Worm (Caenorhabditis elegans): ENCODE measurements around the gene ins-8.

DNA sequence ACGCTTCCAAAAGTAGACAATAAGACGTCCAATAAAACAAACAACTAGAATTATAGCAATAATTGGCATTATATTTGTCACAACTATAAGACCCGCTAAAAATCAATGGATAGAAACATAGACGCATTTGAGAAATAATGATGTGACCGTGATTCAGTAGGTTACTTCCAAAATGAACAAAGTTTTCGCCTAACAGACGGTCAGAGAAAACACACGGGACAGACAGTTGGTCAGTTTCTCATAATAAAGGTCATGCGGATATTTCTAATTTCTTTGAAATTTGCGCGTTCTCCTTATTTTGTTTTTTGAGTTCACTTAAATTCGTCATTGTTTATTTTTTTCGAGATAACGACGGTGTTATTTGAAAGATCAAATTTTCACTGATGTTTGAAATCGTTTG lies 49.2 kb downstream of the ins-8 start:
- TF ChIP-seq ama-1 (optimal IDR thresholded peaks at IDR 0.05) = no peak
- no peak for TF ChIP-seq pqm-1 (tag; optimal IDR thresholded peaks at IDR 0.05)
- TF ChIP-seq php-3 (GFP tag; IDR thresholded peaks at IDR 0.05) = no peak
- TF ChIP-seq pha-4 (GFP tag; IDR thresholded peaks at IDR 0.05) = no peak
- no peak for TF ChIP-seq pha-4 (tag; optimal IDR thresholded peaks at IDR 0.05)
- no peak for TF ChIP-seq nhr-10 (tag; optimal IDR thresholded peaks at IDR 0.05)
- no peak for TF ChIP-seq Y5F2A.4 (GFP tag; optimal IDR thresholded peaks at IDR 0.05)
- no peak for TF ChIP-seq vab-7 (GFP tag; IDR thresholded peaks at IDR 0.05)
- no peak for TF ChIP-seq ZK546.5 (tag; optimal IDR thresholded peaks at IDR 0.05)
- TF ChIP-seq mdl-1 (tag; optimal IDR thresholded peaks at IDR 0.05) = no peak
- no peak for TF ChIP-seq unc-39 (tag; optimal IDR thresholded peaks at IDR 0.05)
- TF ChIP-seq duxl-1 (tag; optimal IDR thresholded peaks at IDR 0.05; ENCODE audit: poor library complexity) = no peak
- TF ChIP-seq ceh-62 (tag; optimal IDR thresholded peaks at IDR 0.05) = no peak
- no peak for TF ChIP-seq ztf-11 (tag; optimal IDR thresholded peaks at IDR 0.05)
